Worm (Caenorhabditis elegans) whole organism, L4 larva: ENCODE results near the gene dpy-17.

ENCODE experiments used
- D1046.2 ChIP-seq: fragments of 200-800 bp; sonication (Bioruptor generic); IDR thresholded peaks from 2 replicates; pipeline ENCODE4 v1.3.6; 2022; ENCODE audit warnings: missing genetic modification characterization, missing compliant biosample characterization
- F37D6.2 ChIP-seq: sonication (generic microtip); optimal IDR thresholded peaks from 2 replicates; lab custom pipeline; 2016; ENCODE audit warnings: mild to moderate bottlenecking, missing genetic modification characterization, missing compliant biosample characterization
- F44E2.7 ChIP-seq: fragments of 200-800 bp; sonication (Bioruptor generic); IDR thresholded peaks from 2 replicates; pipeline ENCODE4 v2.1.2; 2022; ENCODE audit warnings: missing genetic modification characterization, missing compliant biosample characterization
- R02D3.7 ChIP-seq: fragments of 150-350 bp; sonication (generic microtip); optimal IDR thresholded peaks from 3 replicates; lab custom pipeline; 2014; ENCODE audit warnings: missing biosample characterization, missing genetic modification characterization
- T20F7.1 ChIP-seq: fragments of 200-800 bp; sonication (Bioruptor generic); optimal IDR thresholded peaks from 2 replicates; lab custom pipeline; 2018; ENCODE audit warnings: mild to moderate bottlenecking, missing genetic modification characterization, missing compliant biosample characterization
- ZK337.2 ChIP-seq: fragments of 200-800 bp; sonication (Bioruptor generic); IDR thresholded peaks from 2 replicates; pipeline ENCODE4 v1.3.6; 2022; ENCODE audit warnings: missing genetic modification reagents, missing genetic modification characterization, missing compliant biosample characterization
- aha-1 ChIP-seq: fragments of 150-350 bp; peaks from one replicate; lab custom pipeline; 2014; ENCODE audit warnings: missing biosample characterization, missing genetic modification characterization
- arid-1 ChIP-seq: fragments of 200-800 bp; sonication (Bioruptor generic); conservative IDR thresholded peaks from 2 replicates; pipeline ENCODE4 v1.3.6; 2022; ENCODE audit warnings: missing genetic modification reagents, missing genetic modification characterization, missing compliant biosample characterization
- ceh-28 ChIP-seq: fragments of 150-350 bp; optimal IDR thresholded peaks from 2 replicates; lab custom pipeline; 2014; ENCODE audit warnings: missing biosample characterization, missing genetic modification reagents, missing genetic modification characterization
- ceh-62 ChIP-seq: sonication (generic microtip); optimal IDR thresholded peaks from 2 replicates; lab custom pipeline; 2017; ENCODE audit warnings: missing biosample characterization, missing genetic modification characterization
- ces-1 ChIP-seq: fragments of 150-350 bp; sonication (generic microtip); optimal IDR thresholded peaks from 4 replicates; lab custom pipeline; 2014; ENCODE audit warnings: missing biosample characterization, missing genetic modification reagents, missing genetic modification characterization
- daf-12 ChIP-seq: fragments of 150-350 bp; optimal IDR thresholded peaks from 2 replicates; lab custom pipeline; 2014; ENCODE audit warnings: missing biosample characterization, missing genetic modification reagents, missing genetic modification characterization
- daf-16 ChIP-seq, 3 experiments: sonication (generic microtip); optimal IDR thresholded peaks; 2 replicates each; lab custom pipeline; 2016 to 2017; ENCODE audit warnings: missing genetic modification characterization in 3 of 3, missing genetic modification reagents in 3 of 3, mild to moderate bottlenecking in 2 of 3, missing compliant biosample characterization in 2 of 3, missing biosample characterization in 1 of 3, moderate library complexity in 1 of 3
- daf-8 ChIP-seq: fragments of 200-800 bp; sonication (Bioruptor generic); IDR thresholded peaks from 2 replicates; pipeline ENCODE4 v1.3.6; 2022; ENCODE audit warnings: missing genetic modification characterization, missing compliant biosample characterization
- dmd-9 ChIP-seq: fragments of 200-800 bp; sonication (Bioruptor generic); IDR thresholded peaks from 2 replicates; pipeline ENCODE4 v1.3.6; 2022; ENCODE audit warnings: missing genetic modification reagents, missing genetic modification characterization, missing compliant biosample characterization
- dve-1 ChIP-seq: sonication (generic microtip); optimal IDR thresholded peaks from 2 replicates; lab custom pipeline; 2017; ENCODE audit warnings: antibody characterized with exemption, mild to moderate bottlenecking, missing genetic modification characterization, missing compliant biosample characterization; ENCODE audit not compliant: insufficient read depth
- fos-1 ChIP-seq: fragments of 150-350 bp; optimal IDR thresholded peaks from 2 replicates; lab custom pipeline; 2014; ENCODE audit warnings: missing biosample characterization, missing genetic modification characterization
- gei-8 ChIP-seq: fragments of 200-800 bp; sonication (Bioruptor generic); optimal IDR thresholded peaks from 2 replicates; lab custom pipeline; 2018; ENCODE audit warnings: mild to moderate bottlenecking, missing genetic modification characterization, missing compliant biosample characterization
- hlh-30 ChIP-seq: sonication (generic microtip); optimal IDR thresholded peaks from 2 replicates; lab custom pipeline; 2017; ENCODE audit warnings: antibody characterized with exemption, mild to moderate bottlenecking, missing genetic modification characterization, missing compliant biosample characterization; ENCODE audit not compliant: insufficient read depth
- hmg-1.1 ChIP-seq: fragments of 200-800 bp; sonication (Bioruptor generic); IDR thresholded peaks from 2 replicates; pipeline ENCODE4 v1.3.6; 2022; ENCODE audit warnings: missing genetic modification reagents, missing genetic modification characterization, missing compliant biosample characterization
- jun-1 ChIP-seq: fragments of 150-350 bp; optimal IDR thresholded peaks from 2 replicates; lab custom pipeline; 2014; ENCODE audit warnings: missing biosample characterization, missing genetic modification reagents, missing genetic modification characterization
- lim-7 ChIP-seq: fragments of 200-800 bp; sonication (Bioruptor generic); IDR thresholded peaks from 2 replicates; pipeline ENCODE4 v1.3.6; 2022; ENCODE audit warnings: missing genetic modification characterization, missing compliant biosample characterization
- lin-38 ChIP-seq: fragments of 200-800 bp; sonication (Bioruptor generic); IDR thresholded peaks from 2 replicates; pipeline ENCODE4 v1.3.6; 2022; ENCODE audit warnings: missing genetic modification reagents, missing genetic modification characterization, missing compliant biosample characterization
- madf-5 ChIP-seq, 2 experiments: fragments of 200-800 bp; sonication (Bioruptor generic); IDR thresholded peaks; 2 replicates each; pipeline ENCODE4 v1.3.6; 2022; ENCODE audit warnings: missing compliant biosample characterization in 2 of 2, missing genetic modification characterization in 2 of 2
- mdl-1 ChIP-seq, 2 experiments: fragments of 150-350 bp in 1 of 2; sonication (generic microtip) in 1 of 2; optimal IDR thresholded peaks; 2 replicates each; lab custom pipeline; 2014 to 2017; ENCODE audit warnings: missing biosample characterization in 2 of 2, missing genetic modification characterization in 2 of 2
- mep-1 ChIP-seq: fragments of 150-350 bp; sonication (generic microtip); optimal IDR thresholded peaks from 3 replicates; lab custom pipeline; 2014; ENCODE audit warnings: missing biosample characterization, missing genetic modification characterization
- mes-2 ChIP-seq: sonication (generic microtip); optimal IDR thresholded peaks from 2 replicates; lab custom pipeline; 2016; ENCODE audit warnings: missing genotype, mild to moderate bottlenecking, missing genetic modification characterization, missing compliant biosample characterization; ENCODE audit not compliant: poor library complexity, severe bottlenecking
- nhr-25 ChIP-seq: sonication (generic microtip); optimal IDR thresholded peaks from 2 replicates; lab custom pipeline; 2017; ENCODE audit warnings: missing genetic modification characterization, mild to moderate bottlenecking, missing compliant biosample characterization, antibody characterized with exemption, moderate library complexity, borderline replicate concordance; ENCODE audit not compliant: insufficient read depth
- nhr-28 ChIP-seq: fragments of 150-350 bp; optimal IDR thresholded peaks from 2 replicates; lab custom pipeline; 2014; ENCODE audit warnings: missing biosample characterization, missing genetic modification characterization
- nhr-77 ChIP-seq: fragments of 150-350 bp; optimal IDR thresholded peaks from 2 replicates; lab custom pipeline; 2014; ENCODE audit warnings: missing biosample characterization, missing genetic modification characterization
- pha-4 ChIP-seq, 2 experiments: fragments of 150-350 bp in 1 of 2; fragments of 200-800 bp in 1 of 2; sonication (Bioruptor generic) in 1 of 2; IDR thresholded peaks in 1 of 2; optimal IDR thresholded peaks in 1 of 2; 2 replicates each; pipeline versions ENCODE4 v1.3.6 to Lab custom; 2014 to 2022; ENCODE audit warnings: missing genetic modification characterization in 2 of 2, missing genetic modification reagents in 2 of 2, missing biosample characterization in 1 of 2, missing compliant biosample characterization in 1 of 2
- php-3 ChIP-seq: fragments of 200-800 bp; sonication (Bioruptor generic); IDR thresholded peaks from 2 replicates; pipeline ENCODE4 v1.3.6; 2022; ENCODE audit warnings: missing genetic modification reagents, missing genetic modification characterization, missing compliant biosample characterization
- saeg-2 ChIP-seq: fragments of 200-800 bp; sonication (Bioruptor generic); IDR thresholded peaks from 2 replicates; pipeline ENCODE4 v1.3.6; 2022; ENCODE audit warnings: missing genetic modification reagents, missing genetic modification characterization, missing compliant biosample characterization
- set-16 ChIP-seq: fragments of 200-800 bp; sonication (Bioruptor generic); IDR thresholded peaks from 2 replicates; pipeline ENCODE4 v1.3.6; 2022; ENCODE audit warnings: missing genetic modification reagents, missing genetic modification characterization, missing compliant biosample characterization
- snpc-1.2 ChIP-seq: fragments of 200-800 bp; sonication (Bioruptor generic); IDR thresholded peaks from 2 replicates; pipeline ENCODE4 v1.3.6; 2022; ENCODE audit warnings: missing genetic modification reagents, missing genetic modification characterization, missing compliant biosample characterization
- snpc-4 ChIP-seq: fragments of 150-350 bp; optimal IDR thresholded peaks from 2 replicates; lab custom pipeline; 2014; ENCODE audit warnings: missing biosample characterization, missing genetic modification characterization
- spr-1 ChIP-seq: sonication (generic microtip); optimal IDR thresholded peaks from 2 replicates; lab custom pipeline; 2016; ENCODE audit warnings: mild to moderate bottlenecking, missing genetic modification characterization, missing compliant biosample characterization
- spr-3 ChIP-seq: fragments of 200-800 bp; sonication (Bioruptor generic); optimal IDR thresholded peaks from 2 replicates; lab custom pipeline; 2018; ENCODE audit warnings: mild to moderate bottlenecking, missing genetic modification characterization, missing compliant biosample characterization
- unc-130 ChIP-seq: sonication (generic microtip); optimal IDR thresholded peaks from 2 replicates; lab custom pipeline; 2016; ENCODE audit warnings: missing genetic modification reagents, missing genetic modification characterization, missing compliant biosample characterization
- unc-62 ChIP-seq, 3 experiments: fragments of 150-350 bp in 1 of 3; sonication (generic microtip); optimal IDR thresholded peaks in 2 of 3; peaks in 1 of 3; 1 replicate in 1 of 3; 2 replicates in 2 of 3; lab custom pipeline; 2014 to 2017; ENCODE audit warnings: missing biosample characterization in 3 of 3, missing genetic modification characterization in 3 of 3, missing genetic modification reagents in 3 of 3, missing genotype in 1 of 3
- zfp-3 ChIP-seq: fragments of 200-800 bp; sonication (Bioruptor generic); conservative IDR thresholded peaks from 2 replicates; pipeline ENCODE4 v1.3.6; 2022; ENCODE audit warnings: missing genetic modification reagents, missing genetic modification characterization, missing compliant biosample characterization
- zip-11 ChIP-seq: fragments of 200-800 bp; sonication (Bioruptor generic); IDR thresholded peaks from 2 replicates; pipeline ENCODE4 v1.3.6; 2022; ENCODE audit warnings: missing genetic modification characterization, missing compliant biosample characterization

dpy-17 gene

ce11 chrIII:5080700-5081572 lies 26.2 kb upstream of the dpy-17 start (continued):
- TF ChIP-seq madf-5 (GFP tag; IDR thresholded peaks at IDR 0.05; lab: Robert Waterston, UW) (peak in 1 of 2 experiments; percentile 85; a peak in 2 of 4 replicates), R02D3.7 (peak; percentile 18), F44E2.7 (GFP tag; lab: Robert Waterston, UW) (0 out of 2 replicates have a peak, but pooled peaks have one; percentile 75), unc-130 (peak; percentile 46), arid-1 (peak; percentile 95), mes-2 (tag; lab: Kevin White, UChicago) (peak; percentile 93), fos-1 (tag; lab: Kevin White, UChicago) (no peak), daf-16 (GFP tag; optimal IDR thresholded peaks at IDR 0.05; lab: Kevin White, UChicago) (peak; percentile 76 to 83), daf-16 (tag; optimal IDR thresholded peaks at IDR 0.05; lab: Kevin White, UChicago) (peak; percentile 56), daf-12 (tag; lab: Kevin White, UChicago) (no peak), mep-1 (tag; lab: Kevin White, UChicago) (peak; percentile 86), ceh-62 (tag; lab: Kevin White, UChicago) (no peak), unc-62 (GFP tag; optimal IDR thresholded peaks at IDR 0.05 in 1 of 2; lab: Kevin White, UChicago) (peak in 1 of 2 experiments; percentile 57), unc-62 (tag; optimal IDR thresholded peaks at IDR 0.05; lab: Kevin White, UChicago) (no peak)

ce11 chrIII:5081573-5081823 lies 25.6 kb upstream of the dpy-17 start, which contains the start of gene cox-6A:
Gene cox-6A, plus strand, starts transcription at chrIII:5081724.
- TF ChIP-seq dmd-9 (GFP tag; lab: Robert Waterston, UW) (no peak), ZK337.2 (GFP tag; lab: Robert Waterston, UW) (no peak), aha-1 (tag; lab: Kevin White, UChicago) (no peak), nhr-28 (tag; lab: Kevin White, UChicago) (no peak), mes-2 (tag; lab: Kevin White, UChicago) (no peak), snpc-4 (tag; lab: Kevin White, UChicago) (no peak), mdl-1 (tag; optimal IDR thresholded peaks at IDR 0.05; lab: Kevin White, UChicago) (no peak), F37D6.2 (tag; lab: Kevin White, UChicago) (no peak), zip-11 (GFP tag; lab: Robert Waterston, UW) (no peak), ceh-28 (tag; lab: Kevin White, UChicago) (no peak), nhr-77 (tag; lab: Kevin White, UChicago) (no peak), lim-7 (GFP tag; lab: Robert Waterston, UW) (no peak), php-3 (GFP tag; lab: Robert Waterston, UW) (no peak), set-16 (GFP tag; lab: Robert Waterston, UW) (no peak), D1046.2 (no peak), jun-1 (tag; lab: Kevin White, UChicago) (no peak), daf-12 (tag; lab: Kevin White, UChicago) (no peak), daf-16 (GFP tag; optimal IDR thresholded peaks at IDR 0.05; lab: Kevin White, UChicago) (no peak), daf-16 (tag; optimal IDR thresholded peaks at IDR 0.05; lab: Kevin White, UChicago) (no peak), snpc-1.2 (GFP tag; lab: Robert Waterston, UW) (no peak), daf-8 (GFP tag; lab: Robert Waterston, UW) (no peak)
- TF ChIP-seq, all 104 proteins: peak for 0

ce11 chrIII:5083304-5083703 lies 23.8 kb upstream of the dpy-17 start:
- TF ChIP-seq aha-1 (tag; lab: Kevin White, UChicago) = peak; percentile 59
- peak; percentile 51 for TF ChIP-seq lin-38
- TF ChIP-seq dve-1 = peak; percentile 25
- TF ChIP-seq gei-8 (GFP tag; lab: Kevin White, UChicago) = no peak
- TF ChIP-seq ceh-28 (tag; lab: Kevin White, UChicago) = no peak
- peak; percentile 36 for TF ChIP-seq T20F7.1 (GFP tag; lab: Kevin White, UChicago)
- no peak for TF ChIP-seq nhr-25 (tag; lab: Kevin White, UChicago)
- 0 out of 2 replicates have a peak, but pooled peaks have one; percentile 36 for TF ChIP-seq zfp-3 (GFP tag; lab: Robert Waterston, UW)
- TF ChIP-seq spr-3 (GFP tag; lab: Kevin White, UChicago) = no peak
- TF ChIP-seq mep-1 (tag; lab: Kevin White, UChicago) = peak; percentile 0
- TF ChIP-seq saeg-2 (GFP tag; lab: Robert Waterston, UW) = no peak
- TF ChIP-seq daf-16 (GFP tag; optimal IDR thresholded peaks at IDR 0.05; lab: Kevin White, UChicago) = no peak
- TF ChIP-seq daf-16 (tag; optimal IDR thresholded peaks at IDR 0.05; lab: Kevin White, UChicago) = peak; percentile 21
- TF ChIP-seq pha-4 (GFP tag; IDR thresholded peaks at IDR 0.05; lab: Robert Waterston, UW) = 0 out of 2 replicates have a peak, but pooled peaks have one; percentile 30
- no peak for TF ChIP-seq pha-4 (tag; optimal IDR thresholded peaks at IDR 0.05; lab: Kevin White, UChicago)
- TF ChIP-seq ces-1 (GFP tag; lab: Kevin White, UChicago) = no peak
- 0 out of 2 replicates have a peak, but pooled peaks have one; percentile 27 for TF ChIP-seq hmg-1.1
- peak; percentile 0 for TF ChIP-seq spr-1 (tag; lab: Kevin White, UChicago)
- TF ChIP-seq ceh-62 (tag; lab: Kevin White, UChicago) = no peak
- no peak for TF ChIP-seq unc-62 (GFP tag; optimal IDR thresholded peaks at IDR 0.05 in 1 of 2; lab: Kevin White, UChicago)
- no peak for TF ChIP-seq unc-62 (tag; optimal IDR thresholded peaks at IDR 0.05; lab: Kevin White, UChicago)
- TF ChIP-seq hlh-30 (tag; lab: Kevin White, UChicago) = no peak
